Worm (Caenorhabditis elegans) whole organism, L4 larva: ENCODE measurements around the gene Y43F8B.1.

ENCODE experiments used
- ceh-82 ChIP-seq: sonication (generic microtip); optimal IDR thresholded peaks from 2 replicates; lab custom pipeline; 2017; ENCODE audit warnings: missing biosample characterization, missing genetic modification characterization
- dmd-8 ChIP-seq: fragments of 200-800 bp; sonication (Bioruptor generic); IDR thresholded peaks from 2 replicates; pipeline ENCODE4 v1.3.6; 2022; ENCODE audit warnings: missing genetic modification characterization, missing compliant biosample characterization
- dpl-1 ChIP-seq: fragments of 150-350 bp; optimal IDR thresholded peaks from 2 replicates; lab custom pipeline; 2014; ENCODE audit warnings: missing biosample characterization, missing genetic modification reagents, missing genetic modification characterization
- egl-27 ChIP-seq: sonication (generic microtip); optimal IDR thresholded peaks from 3 replicates; lab custom pipeline; 2017; ENCODE audit warnings: missing biosample characterization, missing genetic modification reagents, missing genetic modification characterization
- fkh-10 ChIP-seq: fragments of 150-350 bp; optimal IDR thresholded peaks from 2 replicates; lab custom pipeline; 2014; ENCODE audit warnings: missing biosample characterization, missing genetic modification reagents, missing genetic modification characterization
- lin-1 ChIP-seq: fragments of 200-800 bp; sonication (Bioruptor generic); IDR thresholded peaks from 2 replicates; pipeline ENCODE4 v1.3.6; 2022; ENCODE audit warnings: missing genetic modification reagents, missing genetic modification characterization, missing compliant biosample characterization
- lin-15B ChIP-seq: fragments of 150-350 bp; sonication (generic microtip); optimal IDR thresholded peaks from 3 replicates; lab custom pipeline; 2014; ENCODE audit warnings: missing biosample characterization, missing genetic modification characterization
- lin-39 ChIP-seq: fragments of 150-350 bp; optimal IDR thresholded peaks from 2 replicates; lab custom pipeline; 2014; ENCODE audit warnings: missing biosample characterization, missing genetic modification reagents, missing genetic modification characterization
- lsy-2 ChIP-seq, 2 experiments: fragments of 150-350 bp in 1 of 2; sonication (generic microtip) in 1 of 2; optimal IDR thresholded peaks; 2 replicates each; lab custom pipeline; 2014 to 2017; ENCODE audit warnings: missing biosample characterization in 2 of 2, missing genetic modification characterization in 2 of 2
- mdl-1 ChIP-seq, 2 experiments: fragments of 150-350 bp in 1 of 2; sonication (generic microtip) in 1 of 2; optimal IDR thresholded peaks; 2 replicates each; lab custom pipeline; 2014 to 2017; ENCODE audit warnings: missing biosample characterization in 2 of 2, missing genetic modification characterization in 2 of 2
- nhr-28 ChIP-seq: fragments of 150-350 bp; optimal IDR thresholded peaks from 2 replicates; lab custom pipeline; 2014; ENCODE audit warnings: missing biosample characterization, missing genetic modification characterization
- sdz-12 ChIP-seq: fragments of 200-800 bp; sonication (Bioruptor generic); optimal IDR thresholded peaks from 2 replicates; lab custom pipeline; 2018; ENCODE audit warnings: mild to moderate bottlenecking, missing genetic modification characterization, missing compliant biosample characterization

DNA sequence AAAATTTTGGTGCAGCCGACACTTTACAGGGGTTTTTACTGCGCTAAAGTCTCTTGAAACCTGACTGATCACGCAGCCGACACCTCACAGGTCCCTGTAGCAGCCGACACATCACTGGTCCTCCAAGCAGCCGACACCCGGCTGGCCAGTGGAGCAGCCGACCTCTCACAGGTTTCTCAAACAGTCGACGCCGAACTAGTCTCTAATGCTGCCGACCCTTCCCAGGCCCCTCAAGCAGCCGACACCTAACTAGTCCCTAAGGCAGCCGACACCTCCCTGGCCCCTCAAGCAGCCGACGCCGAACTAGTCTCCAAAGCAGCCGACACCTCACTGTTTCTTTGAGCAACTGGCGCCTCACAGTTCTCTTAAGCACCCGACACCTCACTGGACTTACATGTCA lies 9.3 kb upstream of the Y43F8B.1 start:
- TF ChIP-seq lin-1 (GFP tag; lab: Robert Waterston, UW): no peak
- no peak for TF ChIP-seq egl-27 (tag; lab: Kevin White, UChicago)
- no peak for TF ChIP-seq dmd-8 (GFP tag; lab: Robert Waterston, UW)
- TF ChIP-seq nhr-28 (tag; lab: Kevin White, UChicago): no peak
- TF ChIP-seq lsy-2 (tag; optimal IDR thresholded peaks at IDR 0.05; lab: Kevin White, UChicago): no peak
- TF ChIP-seq lin-15B (tag; lab: Kevin White, UChicago): no peak
- TF ChIP-seq lin-39 (tag; lab: Kevin White, UChicago): no peak
- no peak for TF ChIP-seq mdl-1 (tag; optimal IDR thresholded peaks at IDR 0.05; lab: Kevin White, UChicago)
- no peak for TF ChIP-seq ceh-82
- no peak for TF ChIP-seq fkh-10 (GFP tag; lab: Kevin White, UChicago)
- no peak for TF ChIP-seq dpl-1
- TF ChIP-seq sdz-12 (GFP tag; lab: Kevin White, UChicago): no peak
